Fruit fly (Drosophila melanogaster) whole organism, embryonic: ENCODE results near the gene CG31636.

Experiments
- Bteb2 ChIP-seq: fragments of 200-800 bp; sonication (Bioruptor generic); optimal IDR thresholded peaks from 2 replicates; lab custom pipeline; 2016; ENCODE audit warnings: missing biosample characterization, missing genetic modification characterization
- CG10209 ChIP-seq: fragments of 200-800 bp; sonication (Bioruptor generic); optimal IDR thresholded peaks from 3 replicates; lab custom pipeline; 2017; ENCODE audit warnings: missing biosample characterization, mild to moderate bottlenecking, missing genetic modification characterization, missing genetic modification reagents
- CG11093 ChIP-seq: fragments of 200-800 bp; sonication (Bioruptor generic); IDR thresholded peaks from 3 replicates; pipeline ENCODE4 v1.3.6; 2022; ENCODE audit warnings: missing biosample characterization, missing genetic modification characterization
- CG12219 ChIP-seq: fragments of 200-800 bp; sonication (Bioruptor generic); optimal IDR thresholded peaks from 3 replicates; lab custom pipeline; 2018; ENCODE audit warnings: missing biosample characterization, mild to moderate bottlenecking, missing genetic modification characterization
- CG13287 ChIP-seq: fragments of 200-800 bp; sonication (Bioruptor generic); IDR thresholded peaks from 2 replicates; pipeline ENCODE4 v1.3.6; 2022; ENCODE audit warnings: missing biosample characterization, missing genetic modification characterization; ENCODE audit not compliant: partially characterized antibody
- CG14014 ChIP-seq: fragments of 200-800 bp; sonication (Bioruptor generic); IDR thresholded peaks from 2 replicates; pipeline ENCODE4 v1.3.6; 2022; ENCODE audit warnings: missing biosample characterization, missing genetic modification characterization
- CG14710 ChIP-seq: fragments of 200-800 bp; sonication (Bioruptor generic); optimal IDR thresholded peaks from 3 replicates; lab custom pipeline; 2019; ENCODE audit warnings: missing biosample characterization, mild to moderate bottlenecking, missing genetic modification characterization, moderate library complexity
- CG16813 ChIP-seq: fragments of 200-800 bp; sonication (Bioruptor generic); IDR thresholded peaks from 3 replicates; pipeline ENCODE4 v1.3.6; 2022; ENCODE audit warnings: missing biosample characterization, missing genetic modification characterization; ENCODE audit not compliant: partially characterized antibody
- CG17802 ChIP-seq: fragments of 200-800 bp; sonication (Bioruptor generic); optimal IDR thresholded peaks from 2 replicates; lab custom pipeline; 2018; ENCODE audit warnings: missing biosample characterization, mild to moderate bottlenecking, missing genetic modification characterization, moderate library complexity
- CG1792 ChIP-seq: fragments of 200-800 bp; sonication (Bioruptor generic); optimal IDR thresholded peaks from 2 replicates; lab custom pipeline; 2016; ENCODE audit warnings: missing biosample characterization, missing genetic modification characterization
- CG2129 ChIP-seq: fragments of 200-800 bp; sonication (Bioruptor generic); IDR thresholded peaks from 2 replicates; pipeline ENCODE4 v1.3.6; 2022; ENCODE audit warnings: missing biosample characterization, missing genetic modification characterization; ENCODE audit not compliant: partially characterized antibody
- CG3065 ChIP-seq: fragments of 200-800 bp; sonication (Bioruptor generic); optimal IDR thresholded peaks from 2 replicates; lab custom pipeline; 2016; ENCODE audit warnings: missing biosample characterization, missing genetic modification characterization
- CG3838 ChIP-seq: fragments of 200-800 bp; sonication (Bioruptor generic); optimal IDR thresholded peaks from 3 replicates; lab custom pipeline; 2016; ENCODE audit warnings: missing biosample characterization, missing genetic modification characterization
- CG4617 ChIP-seq: fragments of 200-800 bp; sonication (Bioruptor generic); optimal IDR thresholded peaks from 3 replicates; lab custom pipeline; 2016; ENCODE audit warnings: missing biosample characterization, missing genetic modification characterization, borderline replicate concordance
- CG7357 ChIP-seq: fragments of 200-800 bp; sonication (Bioruptor generic); IDR thresholded peaks from 3 replicates; pipeline ENCODE4 v1.3.6; 2022; ENCODE audit warnings: missing biosample characterization, missing genetic modification characterization
- CG7745 ChIP-seq: fragments of 200-800 bp; sonication (Bioruptor generic); optimal IDR thresholded peaks from 2 replicates; lab custom pipeline; 2018; ENCODE audit warnings: missing biosample characterization, mild to moderate bottlenecking, missing genetic modification characterization, moderate library complexity
- CG8290 ChIP-seq, 3 experiments: fragments of 200-800 bp; sonication (Bioruptor generic); optimal IDR thresholded peaks; 2 replicates each; lab custom pipeline; 2016 to 2019; ENCODE audit warnings: missing biosample characterization in 3 of 3, missing genetic modification characterization in 3 of 3, mild to moderate bottlenecking in 2 of 3, moderate library complexity in 1 of 3
- CG9797 ChIP-seq: fragments of 200-800 bp; sonication (Bioruptor generic); optimal IDR thresholded peaks from 3 replicates; lab custom pipeline; 2018; ENCODE audit warnings: missing biosample characterization, mild to moderate bottlenecking, missing genetic modification characterization
- CoRest ChIP-seq: fragments of 200-800 bp; sonication (Bioruptor generic); optimal IDR thresholded peaks from 3 replicates; lab custom pipeline; 2018; ENCODE audit warnings: missing biosample characterization, mild to moderate bottlenecking, missing genetic modification characterization, moderate library complexity
- Dp ChIP-seq: fragments of 200-800 bp; sonication (Bioruptor generic); optimal IDR thresholded peaks from 2 replicates; lab custom pipeline; 2018; ENCODE audit warnings: missing biosample characterization, mild to moderate bottlenecking, missing genetic modification characterization, moderate library complexity
- E2f2 ChIP-seq: fragments of 200-800 bp; sonication (Bioruptor generic); IDR thresholded peaks from 2 replicates; pipeline ENCODE4 v1.3.6; 2022; ENCODE audit warnings: missing biosample characterization, missing genetic modification characterization
- Ets65A ChIP-seq: fragments of 200-800 bp; sonication (Bioruptor generic); peaks from one replicate; lab custom pipeline; 2016; ENCODE audit warnings: missing biosample characterization, missing genetic modification characterization
- Ets97D ChIP-seq: fragments of 200-800 bp; sonication (Bioruptor generic); optimal IDR thresholded peaks from 3 replicates; lab custom pipeline; 2016; ENCODE audit warnings: missing biosample characterization, missing genetic modification characterization
- GATAe ChIP-seq: fragments of 200-800 bp; sonication (Bioruptor generic); conservative IDR thresholded peaks from 2 replicates; pipeline ENCODE4 v1.3.6; 2022; ENCODE audit warnings: missing biosample characterization, missing genetic modification characterization
- Hr39 ChIP-seq: fragments of >200 bp; optimal IDR thresholded peaks from 2 replicates; lab custom pipeline; 2017
- Kr ChIP-seq: fragments of 200-800 bp; sonication (Bioruptor generic); optimal IDR thresholded peaks from 2 replicates; lab custom pipeline; 2017; ENCODE audit warnings: missing biosample characterization, mild to moderate bottlenecking, missing genetic modification characterization
- MBD-R2 ChIP-seq: fragments of 200-800 bp; sonication (Bioruptor generic); IDR thresholded peaks from 2 replicates; pipeline ENCODE4 v1.3.6; 2022; ENCODE audit warnings: missing biosample characterization, missing genetic modification characterization
- MESR4 ChIP-seq: fragments of 200-800 bp; sonication (Bioruptor generic); optimal IDR thresholded peaks from 2 replicates; lab custom pipeline; 2018; ENCODE audit warnings: missing biosample characterization, mild to moderate bottlenecking, missing genetic modification characterization, moderate library complexity
- Med ChIP-seq: fragments of 200-800 bp; sonication (Bioruptor generic); peaks from one replicate; lab custom pipeline; 2016; ENCODE audit warnings: missing biosample characterization, missing genetic modification characterization, mild to moderate bottlenecking, inconsistent platforms, moderate library complexity
- Mes4 ChIP-seq: fragments of 200-800 bp; sonication (Bioruptor generic); optimal IDR thresholded peaks from 2 replicates; lab custom pipeline; 2016; ENCODE audit warnings: missing biosample characterization, missing genetic modification characterization
- Scr ChIP-seq: fragments of 200-800 bp; sonication (Bioruptor generic); IDR thresholded peaks from 2 replicates; pipeline ENCODE4 v1.3.6; 2022; ENCODE audit warnings: missing biosample characterization, missing genetic modification characterization; ENCODE audit not compliant: partially characterized antibody
- YL-1 ChIP-seq: fragments of 200-800 bp; sonication (Bioruptor generic); optimal IDR thresholded peaks from 3 replicates; lab custom pipeline; 2017; ENCODE audit warnings: missing biosample characterization, mild to moderate bottlenecking, missing genetic modification characterization
- cato ChIP-seq: fragments of 200-800 bp; sonication (Bioruptor generic); optimal IDR thresholded peaks from 2 replicates; lab custom pipeline; 2016; ENCODE audit warnings: missing biosample characterization, missing genetic modification characterization, borderline replicate concordance
- crp ChIP-seq, 2 experiments: fragments of 200-800 bp; sonication (Bioruptor generic); optimal IDR thresholded peaks; 2 replicates in 1 of 2; 3 replicates in 1 of 2; lab custom pipeline; 2017; ENCODE audit warnings: missing biosample characterization in 2 of 2, missing genetic modification characterization in 2 of 2, mild to moderate bottlenecking in 1 of 2, moderate library complexity in 1 of 2
- gfzf ChIP-seq: fragments of 200-800 bp; sonication (Bioruptor generic); optimal IDR thresholded peaks from 2 replicates; lab custom pipeline; 2016; ENCODE audit warnings: missing biosample characterization, mild to moderate bottlenecking, missing genetic modification characterization, moderate library complexity
- pnt ChIP-seq: fragments of 200-800 bp; sonication (Bioruptor generic); optimal IDR thresholded peaks from 3 replicates; lab custom pipeline; 2016; ENCODE audit warnings: missing biosample characterization, missing genetic modification characterization
- pzg ChIP-seq: fragments of 200-800 bp; sonication (Bioruptor generic); optimal IDR thresholded peaks from 3 replicates; lab custom pipeline; 2018; ENCODE audit warnings: missing biosample characterization, mild to moderate bottlenecking, missing genetic modification characterization, moderate library complexity
- sens-2 ChIP-seq: fragments of 200-800 bp; sonication (Bioruptor generic); IDR thresholded peaks from 2 replicates; pipeline ENCODE4 v1.3.6; 2022; ENCODE audit warnings: missing biosample characterization, missing genetic modification characterization
- seq ChIP-seq: fragments of 200-800 bp; sonication (Bioruptor generic); IDR thresholded peaks from 2 replicates; pipeline ENCODE4 v1.3.6; 2022; ENCODE audit warnings: missing biosample characterization, missing genetic modification characterization
- sisA ChIP-seq: fragments of 200-800 bp; sonication (Bioruptor generic); IDR thresholded peaks from 2 replicates; pipeline ENCODE4 v1.3.6; 2022; ENCODE audit warnings: missing biosample characterization, missing genetic modification characterization
- stwl ChIP-seq: fragments of 200-800 bp; sonication (Bioruptor generic); optimal IDR thresholded peaks from 3 replicates; lab custom pipeline; 2018; ENCODE audit warnings: missing biosample characterization, mild to moderate bottlenecking, missing genetic modification characterization, moderate library complexity
- trem ChIP-seq: fragments of 200-800 bp; optimal IDR thresholded peaks from 3 replicates; lab custom pipeline; 2019; ENCODE audit warnings: missing biosample characterization, mild to moderate bottlenecking, missing genetic modification characterization, moderate library complexity
- tup ChIP-seq: fragments of 200-800 bp; sonication (Bioruptor generic); optimal IDR thresholded peaks from 2 replicates; lab custom pipeline; 2016; ENCODE audit warnings: missing biosample characterization, mild to moderate bottlenecking, missing genetic modification characterization, moderate library complexity
- vnd ChIP-seq: fragments of 200-800 bp; sonication (Bioruptor generic); IDR thresholded peaks from 3 replicates; pipeline ENCODE4 v1.3.6; 2022; ENCODE audit warnings: missing biosample characterization, missing genetic modification characterization; ENCODE audit not compliant: partially characterized antibody
- vvl ChIP-seq: fragments of 200-800 bp; sonication (Bioruptor generic); IDR thresholded peaks from 2 replicates; pipeline ENCODE4 v1.3.6; 2022; ENCODE audit warnings: missing biosample characterization, missing genetic modification characterization
- wek ChIP-seq: fragments of 200-800 bp; sonication (Bioruptor generic); optimal IDR thresholded peaks from 3 replicates; lab custom pipeline; 2018; ENCODE audit warnings: missing biosample characterization, mild to moderate bottlenecking, missing genetic modification characterization, moderate library complexity
- zen2 ChIP-seq: fragments of 200-800 bp; sonication (Bioruptor generic); IDR thresholded peaks from 3 replicates; pipeline ENCODE4 v1.3.6; 2022; ENCODE audit warnings: missing biosample characterization, missing genetic modification characterization; ENCODE audit not compliant: partially characterized antibody
- zfh2 ChIP-seq: fragments of 200-800 bp; sonication (Bioruptor generic); optimal IDR thresholded peaks from 2 replicates; lab custom pipeline; 2016; ENCODE audit warnings: missing biosample characterization, missing genetic modification characterization

CG31636 gene

DNA sequence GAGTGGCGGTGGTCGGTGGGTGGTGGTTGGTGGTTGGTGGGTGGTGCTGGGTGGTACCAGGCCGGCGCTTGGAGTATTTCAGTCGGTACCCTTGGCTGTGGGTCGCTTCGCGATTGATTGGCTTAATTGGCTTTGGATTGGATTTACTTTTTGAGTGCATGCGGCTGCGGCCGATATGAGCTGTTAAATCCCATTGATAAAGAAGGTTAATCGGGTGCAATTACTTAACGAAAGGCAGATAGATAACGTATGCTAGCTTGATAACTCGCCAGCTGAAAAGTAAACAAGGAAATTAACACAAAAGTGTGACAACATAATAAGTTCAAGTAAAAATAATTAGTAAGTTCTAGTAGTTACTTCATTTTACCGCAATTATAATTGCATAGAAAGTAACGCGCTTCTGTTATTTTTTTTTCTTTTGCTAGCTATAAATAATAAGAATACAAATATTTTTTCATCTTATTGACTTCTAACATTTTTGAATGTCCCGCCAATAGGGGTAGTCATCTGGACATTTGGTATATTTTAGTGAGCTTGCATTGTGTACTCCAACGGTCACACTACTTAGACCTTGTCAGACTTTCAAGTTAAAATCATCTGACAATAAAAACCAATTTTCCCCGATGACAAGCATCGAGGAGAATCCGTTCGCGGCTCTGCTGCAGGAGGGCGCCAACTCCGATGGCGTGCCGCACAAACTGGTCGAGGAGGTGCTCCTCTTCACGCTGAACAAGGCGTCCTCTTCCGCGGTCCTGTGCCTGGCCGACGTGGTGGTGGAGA is at the start of gene CG31636, which contains the start of gene Ube4A:
TSS of gene CG31636 (minus strand) at position 184 of the 780 bp plus-strand sequence.
TSS of gene Ube4A (plus strand) at position 549 of the 780 bp plus-strand sequence.
- TF ChIP-seq seq (GFP tag; lab: Robert Waterston, UW) (no peak), CG2129 (no peak), MESR4 (GFP tag; lab: Kevin White, UChicago) (peak; percentile 82), CG13287 (0 out of 2 replicates have a peak, but pooled peaks have one; percentile 19), zen2 (GFP tag; lab: Robert Waterston, UW) (no peak), trem (tag; lab: Kevin White, UChicago) (peak; percentile 10), CoRest (tag; lab: Kevin White, UChicago) (no peak), CG12219 (GFP tag; lab: Kevin White, UChicago) (no peak), pzg (GFP tag; lab: Kevin White, UChicago) (peak; percentile 67), sens-2 (GFP tag; lab: Robert Waterston, UW) (0 out of 2 replicates have a peak, but pooled peaks have one; percentile 26), CG7745 (tag; lab: Kevin White, UChicago) (peak; percentile 86), CG7357 (no peak), wek (GFP tag; lab: Kevin White, UChicago) (peak; percentile 96), gfzf (GFP tag; lab: Kevin White, UChicago) (peak; percentile 74), CG9797 (GFP tag; lab: Kevin White, UChicago) (peak; percentile 69), CG14710 (tag; lab: Kevin White, UChicago) (peak; percentile 11), Ets65A (GFP tag; lab: Kevin White, UChicago) (no peak), CG3065 (GFP tag; lab: Kevin White, UChicago) (no peak), Bteb2 (no peak), stwl (tag; lab: Kevin White, UChicago) (peak; percentile 42), CG10209 (no peak), CG4617 (GFP tag; lab: Kevin White, UChicago) (peak; percentile 88), YL-1 (GFP tag; lab: Kevin White, UChicago) (peak; percentile 30), sisA (GFP tag; lab: Robert Waterston, UW) (no peak), Scr (GFP tag; lab: Robert Waterston, UW) (no peak), cato (no peak), crp (GFP tag; optimal IDR thresholded peaks at IDR 0.05; lab: Kevin White, UChicago) (peak in 1 of 2 experiments; percentile 25), MBD-R2 (peak; percentile 66), Mes4 (no peak), CG11093 (GFP tag; lab: Robert Waterston, UW) (no peak), CG3838 (GFP tag; lab: Kevin White, UChicago) (no peak), CG8290 (GFP tag; optimal IDR thresholded peaks at IDR 0.05; lab: Kevin White, UChicago) (no peak), CG8290 (tag; optimal IDR thresholded peaks at IDR 0.05; lab: Kevin White, UChicago) (no peak), CG14014 (no peak), vvl (GFP tag; lab: Robert Waterston, UW) (no peak), CG17802 (tag; lab: Kevin White, UChicago) (peak; percentile 24), pnt (GFP tag; lab: Kevin White, UChicago) (no peak), Kr (GFP tag; lab: Kevin White, UChicago) (no peak), CG16813 (GFP tag; lab: Robert Waterston, UW) (no peak), zfh2 (GFP tag; lab: Kevin White, UChicago) (no peak), CG1792 (GFP tag; lab: Kevin White, UChicago) (no peak), Hr39 (no peak), E2f2 (GFP tag; lab: Robert Waterston, UW) (peak; percentile 94), Ets97D (no peak), Med (GFP tag; lab: Kevin White, UChicago) (peak; percentile 75), GATAe (no peak), vnd (GFP tag; lab: Robert Waterston, UW) (0 out of 3 replicates have a peak, but pooled peaks have one; percentile 37), Dp (peak; percentile 94), tup (GFP tag; lab: Kevin White, UChicago) (no peak)
